Fruit fly (Drosophila melanogaster) whole organism, embryonic: ENCODE results near the gene Rh2.
A peak's percentile ranks its signal among the peaks of the same experiment; 100 is the strongest.

Experiments used
- Aef1 ChIP-seq: fragments of 200-800 bp; sonication (Bioruptor generic); IDR thresholded peaks from 3 replicates; pipeline ENCODE4 v1.3.6; 2022; ENCODE audit warnings: missing biosample characterization, missing genetic modification characterization
- Atf-2 ChIP-seq: fragments of 200-800 bp; sonication (Bioruptor generic); optimal IDR thresholded peaks from 2 replicates; lab custom pipeline; 2016; ENCODE audit warnings: missing biosample characterization, missing genetic modification characterization
- Bgb ChIP-seq: fragments of 200-800 bp; sonication (Bioruptor generic); IDR thresholded peaks from 2 replicates; pipeline ENCODE4 v1.3.6; 2022; ENCODE audit warnings: missing biosample characterization, missing genetic modification characterization; ENCODE audit not compliant: partially characterized antibody
- CG11560 ChIP-seq: fragments of 200-800 bp; sonication (Bioruptor generic); IDR thresholded peaks from 3 replicates; pipeline ENCODE4 v1.3.6; 2022; ENCODE audit warnings: missing biosample characterization, missing genetic modification characterization
- CG12769 ChIP-seq: fragments of 200-800 bp; sonication (Bioruptor generic); optimal IDR thresholded peaks from 2 replicates; lab custom pipeline; 2019; ENCODE audit warnings: missing biosample characterization, mild to moderate bottlenecking, missing genetic modification characterization, moderate library complexity
- CG1647 ChIP-seq: fragments of 200-800 bp; sonication (Bioruptor generic); optimal IDR thresholded peaks from 3 replicates; lab custom pipeline; 2016; ENCODE audit warnings: missing biosample characterization, missing genetic modification characterization
- CG18599 ChIP-seq: fragments of 200-800 bp; sonication (Bioruptor generic); optimal IDR thresholded peaks from 3 replicates; lab custom pipeline; 2017; ENCODE audit warnings: missing biosample characterization, missing genetic modification characterization, mild to moderate bottlenecking, moderate library complexity, missing genetic modification reagents
- CG2202 ChIP-seq: fragments of 200-800 bp; sonication (Bioruptor generic); optimal IDR thresholded peaks from 2 replicates; lab custom pipeline; 2018; ENCODE audit warnings: missing biosample characterization, mild to moderate bottlenecking, missing genetic modification characterization
- CG2678 ChIP-seq: fragments of 200-800 bp; sonication (Bioruptor generic); optimal IDR thresholded peaks from 3 replicates; lab custom pipeline; 2019; ENCODE audit warnings: missing biosample characterization, mild to moderate bottlenecking, missing genetic modification characterization, moderate library complexity
- CG2875 ChIP-seq: fragments of 200-800 bp; sonication (Bioruptor generic); optimal IDR thresholded peaks from 2 replicates; lab custom pipeline; 2017; ENCODE audit warnings: missing biosample characterization, mild to moderate bottlenecking, missing genetic modification characterization, missing genetic modification reagents
- CG3995 ChIP-seq: fragments of 200-800 bp; sonication (Bioruptor generic); optimal IDR thresholded peaks from 3 replicates; lab custom pipeline; 2016; ENCODE audit warnings: missing biosample characterization, missing genetic modification characterization
- CG4404 ChIP-seq: fragments of 200-800 bp; sonication (Bioruptor generic); IDR thresholded peaks from 2 replicates; pipeline ENCODE4 v1.3.6; 2022; ENCODE audit warnings: missing biosample characterization, missing genetic modification characterization
- CG6683 ChIP-seq: fragments of 200-800 bp; sonication (Bioruptor generic); optimal IDR thresholded peaks from 2 replicates; lab custom pipeline; 2017; ENCODE audit warnings: missing biosample characterization, mild to moderate bottlenecking, missing genetic modification characterization, missing genetic modification reagents
- CG8290 ChIP-seq, 3 experiments: fragments of 200-800 bp; sonication (Bioruptor generic); optimal IDR thresholded peaks; 2 replicates each; lab custom pipeline; 2016 to 2019; ENCODE audit warnings: missing biosample characterization in 3 of 3, missing genetic modification characterization in 3 of 3, mild to moderate bottlenecking in 2 of 3, moderate library complexity in 1 of 3
- CG8359 ChIP-seq: fragments of 200-800 bp; sonication (Bioruptor generic); optimal IDR thresholded peaks from 2 replicates; lab custom pipeline; 2017; ENCODE audit warnings: missing biosample characterization, mild to moderate bottlenecking, missing genetic modification characterization, borderline replicate concordance
- CG8388 ChIP-seq: fragments of 200-800 bp; sonication (Bioruptor generic); optimal IDR thresholded peaks from 2 replicates; lab custom pipeline; 2019; ENCODE audit warnings: missing biosample characterization, mild to moderate bottlenecking, missing genetic modification characterization, moderate library complexity
- CG9797 ChIP-seq: fragments of 200-800 bp; sonication (Bioruptor generic); optimal IDR thresholded peaks from 3 replicates; lab custom pipeline; 2018; ENCODE audit warnings: missing biosample characterization, mild to moderate bottlenecking, missing genetic modification characterization
- CG9932 ChIP-seq: fragments of 200-800 bp; sonication (Bioruptor generic); IDR thresholded peaks from 2 replicates; pipeline ENCODE4 v1.3.6; 2022; ENCODE audit warnings: missing biosample characterization, missing genetic modification characterization
- CoRest ChIP-seq: fragments of 200-800 bp; sonication (Bioruptor generic); optimal IDR thresholded peaks from 3 replicates; lab custom pipeline; 2018; ENCODE audit warnings: missing biosample characterization, mild to moderate bottlenecking, missing genetic modification characterization, moderate library complexity
- D19B ChIP-seq: fragments of 200-800 bp; sonication (Bioruptor generic); optimal IDR thresholded peaks from 2 replicates; lab custom pipeline; 2017; ENCODE audit warnings: missing biosample characterization, mild to moderate bottlenecking, missing genetic modification characterization
- Dad ChIP-seq: fragments of 200-800 bp; sonication (Bioruptor generic); optimal IDR thresholded peaks from 3 replicates; lab custom pipeline; 2016; ENCODE audit warnings: missing biosample characterization, missing genetic modification characterization
- Hr39 ChIP-seq: fragments of >200 bp; optimal IDR thresholded peaks from 2 replicates; lab custom pipeline; 2017
- Hr51 ChIP-seq, 2 experiments: fragments of 200-800 bp; sonication (Bioruptor generic); optimal IDR thresholded peaks; 2 replicates in 1 of 2; 3 replicates in 1 of 2; lab custom pipeline; 2016 to 2018; ENCODE audit warnings: missing biosample characterization in 2 of 2, missing genetic modification characterization in 2 of 2, mild to moderate bottlenecking in 1 of 2, moderate library complexity in 1 of 2
- Kr ChIP-seq: fragments of 200-800 bp; sonication (Bioruptor generic); optimal IDR thresholded peaks from 2 replicates; lab custom pipeline; 2017; ENCODE audit warnings: missing biosample characterization, mild to moderate bottlenecking, missing genetic modification characterization
- Med ChIP-seq: fragments of 200-800 bp; sonication (Bioruptor generic); peaks from one replicate; lab custom pipeline; 2016; ENCODE audit warnings: missing biosample characterization, missing genetic modification characterization, mild to moderate bottlenecking, inconsistent platforms, moderate library complexity
- NFAT ChIP-seq: fragments of 200-800 bp; sonication (Bioruptor generic); IDR thresholded peaks from 2 replicates; pipeline ENCODE4 v1.3.6; 2022; ENCODE audit warnings: missing biosample characterization, missing genetic modification characterization
- Opbp ChIP-seq: fragments of 200-800 bp; sonication (Bioruptor generic); IDR thresholded peaks from 3 replicates; pipeline ENCODE4 v1.3.6; 2022; ENCODE audit warnings: missing biosample characterization, missing genetic modification characterization; ENCODE audit not compliant: partially characterized antibody
- Ptx1 ChIP-seq: fragments of 200-800 bp; sonication (Bioruptor generic); IDR thresholded peaks from 2 replicates; pipeline ENCODE4 v1.3.6; 2022; ENCODE audit warnings: missing biosample characterization, missing genetic modification characterization
- Six4 ChIP-seq: fragments of 200-800 bp; sonication (Bioruptor generic); optimal IDR thresholded peaks from 2 replicates; lab custom pipeline; 2016; ENCODE audit warnings: missing biosample characterization, missing genetic modification characterization
- Stat92E ChIP-seq, 3 experiments: fragments of >200 bp in 2 of 3; fragments of 200-800 bp in 1 of 3; sonication (Bioruptor generic) in 1 of 3; optimal IDR thresholded peaks; 2 replicates each; lab custom pipeline; 2017 to 2019; ENCODE audit warnings: missing biosample characterization in 3 of 3, missing genetic modification characterization in 3 of 3, mild to moderate bottlenecking in 1 of 3, moderate library complexity in 1 of 3
- YL-1 ChIP-seq: fragments of 200-800 bp; sonication (Bioruptor generic); optimal IDR thresholded peaks from 3 replicates; lab custom pipeline; 2017; ENCODE audit warnings: missing biosample characterization, mild to moderate bottlenecking, missing genetic modification characterization
- amos ChIP-seq: fragments of 200-800 bp; sonication (Bioruptor generic); IDR thresholded peaks from 2 replicates; pipeline ENCODE4 v1.3.6; 2022; ENCODE audit warnings: missing biosample characterization, missing genetic modification characterization; ENCODE audit not compliant: partially characterized antibody
- cas ChIP-seq: fragments of 200-800 bp; sonication (Bioruptor generic); IDR thresholded peaks from 2 replicates; pipeline ENCODE4 v1.3.6; 2022; ENCODE audit warnings: missing biosample characterization, missing genetic modification characterization
- cato ChIP-seq: fragments of 200-800 bp; sonication (Bioruptor generic); optimal IDR thresholded peaks from 2 replicates; lab custom pipeline; 2016; ENCODE audit warnings: missing biosample characterization, missing genetic modification characterization, borderline replicate concordance
- dan ChIP-seq: fragments of 200-800 bp; sonication (Bioruptor generic); IDR thresholded peaks from 2 replicates; pipeline ENCODE4 v1.3.6; 2022; ENCODE audit warnings: missing biosample characterization, missing genetic modification characterization
- dati ChIP-seq: fragments of 200-800 bp; sonication (Bioruptor generic); IDR thresholded peaks from 2 replicates; pipeline ENCODE4 v1.3.6; 2022; ENCODE audit warnings: missing biosample characterization, missing genetic modification characterization
- dpn ChIP-seq, 2 experiments: fragments of 200-800 bp; sonication (Bioruptor generic); optimal IDR thresholded peaks; 3 replicates each; lab custom pipeline; 2016; ENCODE audit warnings: missing biosample characterization in 2 of 2, missing genetic modification characterization in 2 of 2
- emc ChIP-seq: fragments of 200-800 bp; sonication (Bioruptor generic); optimal IDR thresholded peaks from 2 replicates; lab custom pipeline; 2016; ENCODE audit warnings: missing biosample characterization, missing genetic modification characterization
- en ChIP-seq: fragments of 200-800 bp; sonication (Bioruptor generic); optimal IDR thresholded peaks from 2 replicates; lab custom pipeline; 2016; ENCODE audit warnings: missing biosample characterization, missing genetic modification characterization
- klu ChIP-seq: fragments of 200-800 bp; sonication (Bioruptor generic); IDR thresholded peaks from 2 replicates; pipeline ENCODE4 v1.3.6; 2022; ENCODE audit warnings: missing biosample characterization, missing genetic modification characterization
- lmd ChIP-seq: fragments of 200-800 bp; sonication (Bioruptor generic); IDR thresholded peaks from 2 replicates; pipeline ENCODE4 v1.3.6; 2022; ENCODE audit warnings: missing biosample characterization, missing genetic modification characterization
- maf-S ChIP-seq: fragments of 200-800 bp; sonication (Bioruptor generic); optimal IDR thresholded peaks from 2 replicates; lab custom pipeline; 2016; ENCODE audit warnings: missing biosample characterization, missing genetic modification characterization
- pb ChIP-seq: fragments of 200-800 bp; sonication (Bioruptor generic); optimal IDR thresholded peaks from 3 replicates; lab custom pipeline; 2016; ENCODE audit warnings: missing biosample characterization, missing genetic modification characterization
- pho ChIP-seq: fragments of 200-800 bp; sonication (Bioruptor generic); optimal IDR thresholded peaks from 2 replicates; lab custom pipeline; 2016; ENCODE audit warnings: missing biosample characterization, missing genetic modification characterization
- prd ChIP-seq, 3 experiments: fragments of >200 bp in 2 of 3; fragments of 200-800 bp in 1 of 3; sonication (Bioruptor generic) in 1 of 3; optimal IDR thresholded peaks in 2 of 3; IDR thresholded peaks in 1 of 3; 2 replicates in 2 of 3; 3 replicates in 1 of 3; pipeline versions ENCODE4 v1.3.6 to Lab custom; 2017 to 2022; ENCODE audit warnings: missing biosample characterization in 1 of 3, missing genetic modification characterization in 1 of 3
- rib ChIP-seq: fragments of 200-800 bp; sonication (Bioruptor generic); IDR thresholded peaks from 2 replicates; pipeline ENCODE4 v1.3.6; 2022; ENCODE audit warnings: missing biosample characterization, missing genetic modification characterization
- seq ChIP-seq: fragments of 200-800 bp; sonication (Bioruptor generic); IDR thresholded peaks from 2 replicates; pipeline ENCODE4 v1.3.6; 2022; ENCODE audit warnings: missing biosample characterization, missing genetic modification characterization
- shn ChIP-seq: fragments of 200-800 bp; sonication (Bioruptor generic); optimal IDR thresholded peaks from 3 replicates; lab custom pipeline; 2016; ENCODE audit warnings: missing biosample characterization, missing genetic modification characterization
- tio ChIP-seq: fragments of 200-800 bp; sonication (Bioruptor generic); optimal IDR thresholded peaks from 2 replicates; lab custom pipeline; 2017; ENCODE audit warnings: missing biosample characterization, missing genetic modification characterization, inconsistent platforms
- zfh2 ChIP-seq: fragments of 200-800 bp; sonication (Bioruptor generic); optimal IDR thresholded peaks from 2 replicates; lab custom pipeline; 2016; ENCODE audit warnings: missing biosample characterization, missing genetic modification characterization

Rh2 gene

DNA sequence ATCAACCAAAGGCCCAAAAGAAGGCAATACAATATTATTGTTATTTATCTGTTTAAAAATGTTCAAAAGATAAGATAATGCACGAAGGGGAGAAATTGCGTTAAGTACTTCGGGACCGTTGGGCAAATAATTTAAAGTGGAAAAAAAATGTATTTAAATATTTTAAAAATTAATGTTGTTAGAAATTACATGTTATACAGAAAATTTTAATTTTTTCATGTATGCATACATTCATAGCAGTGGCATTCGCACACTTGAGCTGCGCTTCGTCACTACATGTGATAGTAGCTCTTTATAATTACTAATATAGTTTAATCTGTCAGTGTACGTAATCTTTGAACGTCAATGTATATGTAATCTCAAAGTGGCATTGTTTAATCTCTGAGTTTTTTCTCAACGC, 4.0 kb upstream of the Rh2 start (continued):
- no peak for TF ChIP-seq CG2202 (tag; lab: Kevin White, UChicago)
- no peak for TF ChIP-seq CG9932
- TF ChIP-seq Aef1 (GFP tag; lab: Robert Waterston, UW): peak; percentile 64
- TF ChIP-seq CG2678 (tag; lab: Kevin White, UChicago): peak; percentile 51
- TF ChIP-seq cas (GFP tag; lab: Robert Waterston, UW): no peak
- no peak for TF ChIP-seq CG8290 (GFP tag; optimal IDR thresholded peaks at IDR 0.05; lab: Kevin White, UChicago)
- TF ChIP-seq CG8290 (tag; optimal IDR thresholded peaks at IDR 0.05; lab: Kevin White, UChicago): no peak
- no peak for TF ChIP-seq CoRest (tag; lab: Kevin White, UChicago)
- no peak for TF ChIP-seq CG1647 (GFP tag; lab: Kevin White, UChicago)
- no peak for TF ChIP-seq cato (GFP tag; lab: Kevin White, UChicago)
- TF ChIP-seq amos (GFP tag; lab: Robert Waterston, UW): no peak
- no peak for TF ChIP-seq emc (GFP tag; lab: Kevin White, UChicago)
- peak; percentile 51; the same call in 1 of the 3 replicates for TF ChIP-seq CG11560 (tag; lab: Robert Waterston, UW)
- TF ChIP-seq D19B (GFP tag; lab: Kevin White, UChicago): peak; percentile 18
- peak; percentile 73 for TF ChIP-seq rib (GFP tag; lab: Robert Waterston, UW)
- peak; percentile 79 for TF ChIP-seq lmd (GFP tag; lab: Robert Waterston, UW)
- no peak for TF ChIP-seq seq (GFP tag; lab: Robert Waterston, UW)
- TF ChIP-seq dpn (GFP tag; optimal IDR thresholded peaks at IDR 0.05; lab: Kevin White, UChicago): no peak
- no peak for TF ChIP-seq dan (GFP tag; lab: Robert Waterston, UW)
- no peak for TF ChIP-seq CG6683 (GFP tag; lab: Kevin White, UChicago)
- no peak for TF ChIP-seq Opbp (GFP tag; lab: Robert Waterston, UW)
- TF ChIP-seq Atf-2 (GFP tag; lab: Kevin White, UChicago): no peak
- TF ChIP-seq Dad (GFP tag; lab: Kevin White, UChicago): no peak
- TF ChIP-seq Stat92E (GFP tag; optimal IDR thresholded peaks at IDR 0.05; lab: Kevin White, UChicago): no peak
- TF ChIP-seq shn: no peak
- TF ChIP-seq CG4404 (GFP tag; lab: Robert Waterston, UW): peak; percentile 40; the same call in 1 of the 2 replicates
- TF ChIP-seq Hr51 (GFP tag; optimal IDR thresholded peaks at IDR 0.05; lab: Kevin White, UChicago): no peak
- TF ChIP-seq CG3995: no peak
- TF ChIP-seq Bgb (GFP tag; lab: Robert Waterston, UW): no peak
- no peak for TF ChIP-seq CG9797 (GFP tag; lab: Kevin White, UChicago)
- TF ChIP-seq YL-1 (GFP tag; lab: Kevin White, UChicago): no peak
- TF ChIP-seq Med (GFP tag; lab: Kevin White, UChicago): peak; percentile 23
- no peak for TF ChIP-seq dati (GFP tag; lab: Robert Waterston, UW)
- TF ChIP-seq en (GFP tag; lab: Kevin White, UChicago): no peak
- TF ChIP-seq CG12769 (tag; lab: Kevin White, UChicago): no peak
- TF ChIP-seq Hr39 (lab: Kevin White, UChicago): no peak
- no peak for TF ChIP-seq Kr
- TF ChIP-seq CG8388 (GFP tag; lab: Kevin White, UChicago): no peak
- peak; percentile 13; the same call in 1 of the 2 replicates for TF ChIP-seq klu (GFP tag; lab: Robert Waterston, UW)
- no peak for TF ChIP-seq prd (optimal IDR thresholded peaks at IDR 0.05; lab: Kevin White, UChicago)
- peak; percentile 89 for TF ChIP-seq prd (GFP tag; IDR thresholded peaks at IDR 0.05; lab: Robert Waterston, UW)
- no peak for TF ChIP-seq tio (GFP tag; lab: Kevin White, UChicago)
- TF ChIP-seq pb (GFP tag; lab: Kevin White, UChicago): no peak
- TF ChIP-seq CG2875: no peak
- no peak for TF ChIP-seq maf-S
- no peak for TF ChIP-seq Six4 (GFP tag; lab: Kevin White, UChicago)
- TF ChIP-seq Ptx1 (GFP tag; lab: Robert Waterston, UW): peak; percentile 92
- no peak for TF ChIP-seq zfh2 (GFP tag; lab: Kevin White, UChicago)
- TF ChIP-seq pho: no peak
- TF ChIP-seq NFAT (GFP tag; lab: Robert Waterston, UW): peak; percentile 77
- no peak for TF ChIP-seq CG8359 (GFP tag; lab: Kevin White, UChicago)
- peak; percentile 46 for TF ChIP-seq CG18599 (GFP tag; lab: Kevin White, UChicago)
